Worm (Caenorhabditis elegans) whole organism, mixed stage, embryonic: ENCODE results near the gene T10B5.4.
A peak's percentile ranks its signal among the peaks of the same experiment; 100 is the strongest.

Experiments used
- M03D4.4 ChIP-seq: sonication (generic microtip); optimal IDR thresholded peaks from 2 replicates; lab custom pipeline; 2017; ENCODE audit warnings: mild to moderate bottlenecking, missing genetic modification characterization, missing compliant biosample characterization
- bed-3 ChIP-seq: fragments of 200-800 bp; sonication (Bioruptor generic); optimal IDR thresholded peaks from 3 replicates; lab custom pipeline; 2018; ENCODE audit warnings: mild to moderate bottlenecking, missing genetic modification characterization, moderate library complexity, missing compliant biosample characterization
- blmp-1 ChIP-seq: fragments of 150-350 bp; optimal IDR thresholded peaks from 2 replicates; lab custom pipeline; 2014; ENCODE audit warnings: missing biosample characterization, missing genetic modification characterization
- ceh-39 ChIP-seq: fragments of 150-350 bp; optimal IDR thresholded peaks from 2 replicates; lab custom pipeline; 2014; ENCODE audit warnings: missing biosample characterization, missing genetic modification characterization
- ceh-43 ChIP-seq: fragments of 200-800 bp; sonication (Bioruptor generic); optimal IDR thresholded peaks from 2 replicates; lab custom pipeline; 2018; ENCODE audit warnings: mild to moderate bottlenecking, missing genetic modification characterization, moderate library complexity, missing compliant biosample characterization
- ceh-83 ChIP-seq: fragments of 200-800 bp; sonication (Bioruptor generic); optimal IDR thresholded peaks from 2 replicates; lab custom pipeline; 2018; ENCODE audit warnings: mild to moderate bottlenecking, missing genetic modification characterization, missing compliant biosample characterization
- ces-1 ChIP-seq: fragments of 150-350 bp; optimal IDR thresholded peaks from 2 replicates; lab custom pipeline; 2014; ENCODE audit warnings: missing biosample characterization, missing genetic modification reagents, missing genetic modification characterization
- cnd-1 ChIP-seq: fragments of 200-800 bp; sonication (Bioruptor generic); optimal IDR thresholded peaks from 2 replicates; lab custom pipeline; 2018; ENCODE audit warnings: mild to moderate bottlenecking, missing genetic modification characterization, missing compliant biosample characterization
- drap-1 ChIP-seq: fragments of 200-800 bp; sonication (Bioruptor generic); optimal IDR thresholded peaks from 3 replicates; lab custom pipeline; 2018; ENCODE audit warnings: mild to moderate bottlenecking, missing genetic modification characterization, missing compliant biosample characterization
- elt-1 ChIP-seq: sonication (generic microtip); optimal IDR thresholded peaks from 2 replicates; lab custom pipeline; 2017; ENCODE audit warnings: missing genetic modification characterization, mild to moderate bottlenecking, missing compliant biosample characterization, antibody characterized with exemption, moderate library complexity, borderline replicate concordance; ENCODE audit not compliant: insufficient read depth
- elt-3 ChIP-seq: fragments of 150-350 bp; optimal IDR thresholded peaks from 2 replicates; lab custom pipeline; 2014; ENCODE audit warnings: missing biosample characterization, missing genetic modification characterization
- flh-1 ChIP-seq: fragments of 200-800 bp; sonication (Bioruptor generic); optimal IDR thresholded peaks from 2 replicates; lab custom pipeline; 2018; ENCODE audit warnings: mild to moderate bottlenecking, missing genetic modification characterization, moderate library complexity, missing compliant biosample characterization
- ham-2 ChIP-seq: fragments of 200-800 bp; sonication (Bioruptor generic); optimal IDR thresholded peaks from 2 replicates; lab custom pipeline; 2018; ENCODE audit warnings: mild to moderate bottlenecking, missing genetic modification characterization, missing compliant biosample characterization
- hlh-1 ChIP-seq: fragments of 150-350 bp; optimal IDR thresholded peaks from 2 replicates; lab custom pipeline; 2014; ENCODE audit warnings: missing biosample characterization, missing genetic modification reagents, missing genetic modification characterization
- lin-13 ChIP-seq: fragments of 150-350 bp; optimal IDR thresholded peaks from 2 replicates; lab custom pipeline; 2014; ENCODE audit warnings: missing biosample characterization, missing genetic modification characterization
- lin-32 ChIP-seq: fragments of 200-800 bp; sonication (Bioruptor generic); optimal IDR thresholded peaks from 2 replicates; lab custom pipeline; 2018; ENCODE audit warnings: mild to moderate bottlenecking, missing genetic modification characterization, missing compliant biosample characterization
- lsy-2 ChIP-seq: fragments of 150-350 bp; optimal IDR thresholded peaks from 2 replicates; lab custom pipeline; 2014; ENCODE audit warnings: missing biosample characterization, missing genetic modification characterization
- mab-5 ChIP-seq: fragments of 150-350 bp; optimal IDR thresholded peaks from 2 replicates; lab custom pipeline; 2014; ENCODE audit warnings: missing biosample characterization, missing genetic modification characterization
- mep-1 ChIP-seq: fragments of 150-350 bp; optimal IDR thresholded peaks from 2 replicates; lab custom pipeline; 2017; ENCODE audit warnings: missing biosample characterization, missing genetic modification reagents, missing genetic modification characterization, inconsistent platforms
- mls-2 ChIP-seq: sonication (generic microtip); optimal IDR thresholded peaks from 2 replicates; lab custom pipeline; 2016; ENCODE audit warnings: mild to moderate bottlenecking, missing genetic modification characterization, moderate library complexity, missing compliant biosample characterization
- nhr-12 ChIP-seq: fragments of 150-350 bp; optimal IDR thresholded peaks from 2 replicates; lab custom pipeline; 2014; ENCODE audit warnings: missing biosample characterization, missing genetic modification characterization
- nhr-2 ChIP-seq: fragments of 150-350 bp; optimal IDR thresholded peaks from 2 replicates; lab custom pipeline; 2014; ENCODE audit warnings: missing biosample characterization, missing genetic modification characterization
- nhr-237 ChIP-seq: fragments of 150-350 bp; optimal IDR thresholded peaks from 2 replicates; lab custom pipeline; 2014; ENCODE audit warnings: missing biosample characterization, missing genetic modification characterization
- nhr-28 ChIP-seq: fragments of 150-350 bp; optimal IDR thresholded peaks from 2 replicates; lab custom pipeline; 2014; ENCODE audit warnings: missing biosample characterization, missing genetic modification characterization
- nhr-76 ChIP-seq: sonication (generic microtip); optimal IDR thresholded peaks from 2 replicates; lab custom pipeline; 2017; ENCODE audit warnings: missing biosample characterization, missing genetic modification characterization
- pha-4 ChIP-seq: fragments of 150-350 bp; optimal IDR thresholded peaks from 2 replicates; lab custom pipeline; 2018; ENCODE audit warnings: missing biosample characterization, missing genetic modification reagents, missing genetic modification characterization
- sem-2 ChIP-seq: fragments of 200-800 bp; sonication (Bioruptor generic); optimal IDR thresholded peaks from 2 replicates; lab custom pipeline; 2018; ENCODE audit warnings: mild to moderate bottlenecking, missing genetic modification characterization, missing compliant biosample characterization
- snpc-4 ChIP-seq: fragments of 150-350 bp; optimal IDR thresholded peaks from 2 replicates; lab custom pipeline; 2014; ENCODE audit warnings: missing biosample characterization, missing genetic modification characterization
- sptf-1 ChIP-seq: sonication (generic microtip); optimal IDR thresholded peaks from 2 replicates; lab custom pipeline; 2017; ENCODE audit warnings: mild to moderate bottlenecking, missing genetic modification characterization, moderate library complexity, missing compliant biosample characterization
- tbx-8 ChIP-seq: fragments of 200-800 bp; sonication (Bioruptor generic); optimal IDR thresholded peaks from 2 replicates; lab custom pipeline; 2018; ENCODE audit warnings: mild to moderate bottlenecking, missing genetic modification characterization, moderate library complexity, missing compliant biosample characterization
- unc-120 ChIP-seq: sonication (generic microtip); optimal IDR thresholded peaks from 2 replicates; lab custom pipeline; 2017; ENCODE audit warnings: missing genetic modification characterization, missing compliant biosample characterization; ENCODE audit not compliant: poor library complexity, severe bottlenecking
- unc-39 ChIP-seq: fragments of 150-350 bp; optimal IDR thresholded peaks from 2 replicates; lab custom pipeline; 2014; ENCODE audit warnings: missing biosample characterization, missing genetic modification characterization
- unc-62 ChIP-seq: fragments of 150-350 bp; optimal IDR thresholded peaks from 2 replicates; lab custom pipeline; 2014; ENCODE audit warnings: missing biosample characterization, missing genetic modification reagents, missing genetic modification characterization
- zip-8 ChIP-seq: fragments of 150-350 bp; optimal IDR thresholded peaks from 2 replicates; lab custom pipeline; 2014; ENCODE audit warnings: missing biosample characterization, missing genetic modification characterization
- ztf-11 ChIP-seq: fragments of 150-350 bp; optimal IDR thresholded peaks from 2 replicates; lab custom pipeline; 2014; ENCODE audit warnings: missing biosample characterization, missing genetic modification characterization

The T10B5.4 gene

DNA sequence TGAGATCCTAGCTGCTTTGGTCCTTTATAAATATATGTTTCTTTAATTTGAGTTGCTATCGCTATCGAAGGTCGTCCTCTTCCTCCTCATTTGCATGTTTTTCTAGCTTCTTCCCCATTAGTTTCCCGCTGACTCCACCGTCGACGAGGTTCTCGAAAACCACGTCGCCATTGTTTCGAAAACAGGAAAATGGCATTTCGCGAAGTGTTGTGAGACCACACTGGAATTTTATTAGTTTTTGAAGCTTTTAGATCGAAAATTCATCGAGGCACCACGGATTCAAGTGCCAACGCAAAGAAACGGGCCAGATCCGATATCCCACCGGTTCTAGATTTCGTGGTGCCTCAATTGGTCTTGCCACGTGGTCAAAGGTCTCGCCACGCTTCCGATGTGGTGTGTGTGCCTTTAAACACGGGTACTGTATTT is 1.1 kb downstream of the T10B5.4 start:
- TF ChIP-seq mls-2 (tag; lab: Kevin White, UChicago) = no peak
- TF ChIP-seq lin-32 (GFP tag; lab: Kevin White, UChicago) = no peak
- TF ChIP-seq nhr-28 (tag; lab: Kevin White, UChicago) = no peak
- TF ChIP-seq pha-4 (tag; lab: Kevin White, UChicago) = no peak
- TF ChIP-seq ztf-11 (tag; lab: Kevin White, UChicago) = no peak
- TF ChIP-seq ceh-39 (tag; lab: Kevin White, UChicago) = no peak
- TF ChIP-seq nhr-2 (tag; lab: Kevin White, UChicago) = no peak
- no peak for TF ChIP-seq cnd-1 (tag; lab: Kevin White, UChicago)

DNA sequence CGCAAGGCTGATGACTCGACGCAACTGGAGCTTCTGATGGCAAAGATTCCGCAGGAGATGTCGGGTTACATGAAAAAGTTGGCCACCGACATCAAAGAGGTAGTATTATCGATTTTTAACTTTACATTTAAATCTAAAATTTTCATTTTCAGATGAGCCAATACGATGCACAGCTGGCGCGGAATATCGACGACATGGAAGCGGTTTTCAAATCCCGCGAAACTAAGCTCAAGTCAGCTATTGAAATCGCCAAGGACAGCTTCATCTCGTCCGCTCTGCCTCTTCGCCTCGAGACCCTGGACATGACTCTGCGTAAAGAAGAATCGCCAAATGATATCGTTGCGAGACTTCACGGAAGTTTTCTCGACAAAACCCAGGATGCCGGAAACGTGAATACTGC is 1.9 kb downstream of the T10B5.4 start, which contains the start of gene T10B5.3:
TSS of gene T10B5.3 (minus strand) at position 101 of the 400 bp plus-strand sequence.
- TF ChIP-seq mls-2 (tag; lab: Kevin White, UChicago) (no peak), mep-1 (tag; lab: Kevin White, UChicago) (no peak), lin-32 (GFP tag; lab: Kevin White, UChicago) (no peak), tbx-8 (GFP tag; lab: Kevin White, UChicago) (no peak), unc-120 (tag; lab: Kevin White, UChicago) (no peak), hlh-1 (tag; lab: Kevin White, UChicago) (no peak), ceh-43 (GFP tag; lab: Kevin White, UChicago) (no peak), unc-39 (tag; lab: Kevin White, UChicago) (no peak), blmp-1 (tag; lab: Kevin White, UChicago) (no peak), ztf-11 (tag; lab: Kevin White, UChicago) (no peak), lin-13 (tag; lab: Kevin White, UChicago) (no peak), nhr-28 (tag; lab: Kevin White, UChicago) (no peak)

DNA sequence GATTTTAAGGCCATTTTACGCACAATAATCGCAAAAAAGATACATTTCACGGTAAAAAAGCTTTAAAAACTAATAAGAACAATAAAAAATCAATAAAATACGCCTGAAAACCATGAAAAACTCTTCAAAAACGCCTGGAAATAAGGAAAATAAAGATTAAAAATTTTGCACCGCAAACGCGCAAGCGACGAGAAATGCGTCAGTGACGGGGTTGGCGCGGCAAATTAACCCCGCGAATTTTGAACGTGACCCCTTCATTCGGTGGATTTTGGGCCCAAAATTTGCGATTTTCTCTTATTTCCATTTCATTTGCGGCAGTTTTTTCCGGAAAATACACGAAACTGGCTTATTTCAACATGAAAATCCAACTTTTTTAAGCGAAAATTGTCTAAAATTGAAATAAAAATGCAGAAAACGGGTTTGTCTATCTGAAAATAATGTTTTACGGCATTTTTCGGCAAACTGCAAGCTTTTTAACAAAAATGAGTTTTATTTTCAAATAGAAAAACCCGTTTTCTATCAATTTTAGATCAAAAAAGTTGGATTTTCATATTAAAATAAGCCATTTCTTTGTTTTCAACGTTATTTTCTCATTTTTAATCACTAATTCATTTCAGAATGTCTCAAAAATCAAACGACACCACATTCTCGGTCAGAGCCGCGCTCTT is 2.9 kb downstream of the T10B5.4 start, which contains the start of gene knl-3:
TSS of gene knl-3 (plus strand) at position 618 of the 668 bp plus-strand sequence.
- TF ChIP-seq bed-3 (GFP tag; lab: Kevin White, UChicago) (peak; percentile 54), elt-1 (tag; lab: Kevin White, UChicago) (no peak), zip-8 (tag; lab: Kevin White, UChicago) (no peak), lsy-2 (tag; lab: Kevin White, UChicago) (peak; percentile 81), nhr-76 (tag; lab: Kevin White, UChicago) (no peak), ham-2 (GFP tag; lab: Kevin White, UChicago) (peak; percentile 23), mab-5 (tag; lab: Kevin White, UChicago) (no peak), flh-1 (GFP tag; lab: Kevin White, UChicago) (no peak), sptf-1 (tag; lab: Kevin White, UChicago) (peak; percentile 92), hlh-1 (tag; lab: Kevin White, UChicago) (peak; percentile 12), tbx-8 (GFP tag; lab: Kevin White, UChicago) (peak; percentile 52), cnd-1 (tag; lab: Kevin White, UChicago) (peak; percentile 77), nhr-237 (peak; percentile 83), mls-2 (tag; lab: Kevin White, UChicago) (peak; percentile 85), ceh-83 (GFP tag; lab: Kevin White, UChicago) (peak; percentile 72), sem-2 (GFP tag; lab: Kevin White, UChicago) (no peak), nhr-28 (tag; lab: Kevin White, UChicago) (no peak), unc-62 (GFP tag; lab: Kevin White, UChicago) (peak; percentile 28), snpc-4 (tag; lab: Kevin White, UChicago) (no peak), ceh-43 (GFP tag; lab: Kevin White, UChicago) (peak; percentile 54), drap-1 (GFP tag; lab: Kevin White, UChicago) (peak; percentile 60), lin-32 (GFP tag; lab: Kevin White, UChicago) (no peak), unc-120 (tag; lab: Kevin White, UChicago) (peak; percentile 59), blmp-1 (tag; lab: Kevin White, UChicago) (peak; percentile 20), lin-13 (tag; lab: Kevin White, UChicago) (peak; percentile 97), M03D4.4 (tag; lab: Kevin White, UChicago) (peak; percentile 80), pha-4 (tag; lab: Kevin White, UChicago) (peak; percentile 89), ztf-11 (tag; lab: Kevin White, UChicago) (peak; percentile 49), ceh-39 (tag; lab: Kevin White, UChicago) (peak; percentile 66), nhr-2 (tag; lab: Kevin White, UChicago) (no peak), ces-1 (GFP tag; lab: Kevin White, UChicago) (peak; percentile 68), elt-3 (tag; lab: Kevin White, UChicago) (no peak), nhr-12 (no peak), unc-39 (tag; lab: Kevin White, UChicago) (no peak), mep-1 (tag; lab: Kevin White, UChicago) (peak; percentile 89)
